Worm (Caenorhabditis elegans): Measurements from ENCODE around the gene Y32F6B.9.
A peak's percentile ranks its signal among the peaks of the same experiment; 100 is the strongest.

Gene Y32F6B.9

DNA sequence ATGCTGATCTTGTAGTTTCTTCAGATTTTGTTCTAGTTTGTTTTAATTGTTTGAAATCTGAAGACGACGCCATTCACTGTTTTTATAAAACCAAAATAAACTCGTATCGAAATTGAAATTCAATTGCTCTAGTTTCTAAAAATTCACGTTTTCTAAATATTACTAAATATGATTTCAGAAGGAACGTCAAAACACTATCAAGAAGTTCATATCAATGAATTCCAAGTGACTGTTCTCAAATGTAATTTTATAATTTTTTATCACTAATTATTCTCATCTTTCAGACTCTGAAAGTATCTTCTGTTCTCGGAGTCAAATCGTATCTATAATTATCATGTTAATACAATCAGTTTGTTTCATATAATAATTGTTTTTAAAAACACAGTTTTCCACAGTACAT, 37.8 kb upstream of the Y32F6B.9 start, which contains the start of gene snf-10:
Gene snf-10 (minus strand): TSS at position 101 of the 400 bp plus-strand sequence.
- TF ChIP-seq nhr-76 (tag; optimal IDR thresholded peaks at IDR 0.05) (no peak), ztf-11 (tag; optimal IDR thresholded peaks at IDR 0.05) (no peak), unc-39 (tag; optimal IDR thresholded peaks at IDR 0.05) (no peak), mls-2 (tag; optimal IDR thresholded peaks at IDR 0.05) (no peak), tbx-8 (GFP tag; optimal IDR thresholded peaks at IDR 0.05) (no peak)

DNA sequence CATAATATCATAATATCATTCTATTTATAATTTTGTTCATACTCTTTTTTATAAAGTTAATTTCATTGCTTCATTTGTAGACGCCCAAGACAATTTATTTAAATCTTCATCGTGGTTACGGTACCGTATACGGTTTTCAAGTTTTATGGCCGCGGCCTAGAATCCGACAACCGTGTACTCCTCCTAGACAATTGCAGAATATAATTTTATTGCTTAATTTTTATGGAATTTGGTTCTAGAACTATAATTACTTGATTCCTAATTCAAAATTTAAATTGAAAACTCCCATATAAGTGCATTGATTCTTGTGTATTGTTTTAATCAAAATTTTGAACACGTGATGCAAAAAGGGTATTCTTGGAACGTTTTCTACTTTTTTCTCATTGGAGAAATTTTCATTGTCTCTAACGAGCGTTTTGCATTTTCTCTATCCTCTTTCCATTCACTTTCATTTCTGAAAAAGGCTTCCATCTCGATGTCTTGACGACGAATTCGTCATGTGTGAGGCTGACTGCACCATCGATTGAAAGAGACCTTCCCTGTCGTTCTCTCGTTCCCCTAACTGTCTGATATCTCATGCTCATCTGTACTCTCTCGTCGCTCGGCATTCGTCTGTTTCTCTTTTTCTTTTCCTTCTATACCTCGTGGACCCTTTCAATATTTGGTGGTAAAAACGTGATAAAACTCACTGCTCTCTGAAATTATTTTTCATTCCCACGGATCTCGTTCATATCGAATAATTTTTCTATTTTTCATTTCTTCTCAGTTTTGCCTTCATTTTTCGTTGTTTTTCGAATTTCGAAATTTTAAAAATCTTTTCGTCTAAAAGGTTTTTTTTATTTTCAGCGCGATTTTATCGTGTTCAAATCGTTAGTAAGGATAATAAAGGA, 37.1 kb upstream of the Y32F6B.9 start, which contains the start of gene pap-1:
Gene pap-1 (plus strand): TSS at position 840 of the 890 bp plus-strand sequence.
- TF ChIP-seq lsy-2 (tag; optimal IDR thresholded peaks at IDR 0.05) (peak; percentile 61), hlh-1 (tag; optimal IDR thresholded peaks at IDR 0.05) (no peak), unc-120 (tag; optimal IDR thresholded peaks at IDR 0.05; ENCODE audit: poor library complexity, severe bottlenecking) (peak; percentile 8), sem-2 (GFP tag; optimal IDR thresholded peaks at IDR 0.05) (no peak)

DNA sequence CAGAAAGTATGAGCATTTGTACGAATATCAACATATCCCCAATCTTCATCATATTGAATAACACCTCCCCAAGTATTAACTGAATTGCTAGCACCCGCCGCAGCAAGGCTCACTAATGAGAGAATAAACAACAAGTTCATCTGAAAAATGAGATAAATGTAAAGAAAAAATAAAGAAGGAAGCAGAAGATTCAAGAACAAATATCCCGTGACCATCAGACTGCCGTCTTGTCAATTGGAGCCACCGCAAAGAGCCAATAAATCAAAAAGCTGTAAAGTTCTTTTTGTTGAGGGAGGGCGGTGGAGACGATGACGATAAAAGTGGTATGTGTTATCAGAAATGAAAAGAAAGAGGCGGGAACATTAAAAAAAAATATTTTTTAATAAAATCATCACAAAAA, 25.0 kb upstream of the Y32F6B.9 start, which contains the start of gene Y32F6A.5:
Gene Y32F6A.5 (minus strand): TSS at position 140 of the 400 bp plus-strand sequence.
- no peak for TF ChIP-seq zip-8 (tag; optimal IDR thresholded peaks at IDR 0.05)

DNA sequence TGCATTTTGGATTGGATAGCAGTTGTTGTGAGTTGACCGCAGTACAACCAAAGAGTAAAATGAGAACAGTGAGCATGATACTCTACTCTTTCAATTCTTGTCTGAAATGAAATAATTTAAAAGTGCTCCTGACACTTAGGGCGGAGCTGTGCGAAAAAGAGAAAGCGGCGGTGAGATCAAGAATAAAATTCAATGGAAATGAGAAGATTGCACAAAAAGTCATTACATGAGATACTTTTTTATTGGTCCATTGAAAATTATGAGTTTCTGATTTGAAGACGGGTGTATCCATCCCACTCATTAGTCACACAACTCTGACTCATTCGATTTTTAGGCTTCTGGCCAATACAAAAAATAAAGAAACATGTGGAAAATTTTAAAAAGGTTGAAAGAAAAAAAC, 21.3 kb upstream of the Y32F6B.9 start, which contains the start of gene F22E12.1:
Gene F22E12.1 (minus strand): TSS at position 101 of the 400 bp plus-strand sequence.
- no peak for TF ChIP-seq nhr-237 (tag; optimal IDR thresholded peaks at IDR 0.05)
- TF ChIP-seq unc-39 (tag; optimal IDR thresholded peaks at IDR 0.05), result no peak
- no peak for TF ChIP-seq lin-32 (GFP tag; optimal IDR thresholded peaks at IDR 0.05)
- TF ChIP-seq unc-62 (GFP tag; optimal IDR thresholded peaks at IDR 0.05), result no peak
- no peak for TF ChIP-seq hlh-1 (tag; optimal IDR thresholded peaks at IDR 0.05)
- no peak for TF ChIP-seq mab-5 (tag; optimal IDR thresholded peaks at IDR 0.05)
- no peak for TF ChIP-seq lin-13 (tag; optimal IDR thresholded peaks at IDR 0.05)
- no peak for TF ChIP-seq ztf-11 (tag; optimal IDR thresholded peaks at IDR 0.05)
- TF ChIP-seq blmp-1 (tag; optimal IDR thresholded peaks at IDR 0.05), result no peak
- no peak for TF ChIP-seq unc-120 (tag; optimal IDR thresholded peaks at IDR 0.05; ENCODE audit: poor library complexity, severe bottlenecking)
- TF ChIP-seq lsy-2 (tag; optimal IDR thresholded peaks at IDR 0.05), result no peak
- TF ChIP-seq snpc-4 (tag; optimal IDR thresholded peaks at IDR 0.05), result no peak
- no peak for TF ChIP-seq nhr-12 (tag; optimal IDR thresholded peaks at IDR 0.05)
- no peak for TF ChIP-seq pha-4 (tag; optimal IDR thresholded peaks at IDR 0.05)
- TF ChIP-seq elt-1 (tag; optimal IDR thresholded peaks at IDR 0.05; ENCODE audit: borderline replicate concordance, insufficient read depth), result no peak
- TF ChIP-seq elt-3 (tag; optimal IDR thresholded peaks at IDR 0.05), result no peak

DNA sequence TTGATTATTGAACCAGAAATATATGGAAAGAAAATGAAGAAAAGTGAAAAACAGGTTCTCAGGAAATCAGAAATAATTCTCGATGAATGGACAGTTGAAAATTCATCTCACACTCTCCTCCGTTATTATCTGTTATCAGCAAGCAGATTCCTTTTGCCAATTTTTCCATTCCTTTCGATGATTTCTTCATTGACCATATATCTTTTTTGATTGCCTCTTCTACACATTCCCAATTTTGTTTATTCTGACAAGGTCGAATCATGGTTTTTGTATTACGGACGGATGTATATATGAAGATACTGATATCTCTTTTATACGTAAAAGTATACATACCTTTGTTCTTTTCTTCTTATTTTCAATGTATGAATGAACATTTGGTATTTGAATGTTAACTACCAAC, 17.8 kb upstream of the Y32F6B.9 start:
- no peak for TF ChIP-seq ztf-11 (tag; optimal IDR thresholded peaks at IDR 0.05)
- TF ChIP-seq mls-2 (tag; optimal IDR thresholded peaks at IDR 0.05), result no peak
- TF ChIP-seq ham-2 (GFP tag; optimal IDR thresholded peaks at IDR 0.05), result no peak
- TF ChIP-seq ceh-39 (tag; optimal IDR thresholded peaks at IDR 0.05), result no peak
- no peak for TF ChIP-seq unc-62 (GFP tag; optimal IDR thresholded peaks at IDR 0.05)
- TF ChIP-seq mep-1 (tag; optimal IDR thresholded peaks at IDR 0.05), result no peak
- no peak for TF ChIP-seq blmp-1 (tag; optimal IDR thresholded peaks at IDR 0.05)
- no peak for TF ChIP-seq lin-32 (GFP tag; optimal IDR thresholded peaks at IDR 0.05)
- TF ChIP-seq flh-1 (GFP tag; optimal IDR thresholded peaks at IDR 0.05), result no peak
- no peak for TF ChIP-seq elt-3 (tag; optimal IDR thresholded peaks at IDR 0.05)
- no peak for TF ChIP-seq lin-13 (tag; optimal IDR thresholded peaks at IDR 0.05)
- TF ChIP-seq ceh-83 (GFP tag; optimal IDR thresholded peaks at IDR 0.05), result no peak
- no peak for TF ChIP-seq nhr-2 (tag; optimal IDR thresholded peaks at IDR 0.05)
- TF ChIP-seq sem-2 (GFP tag; optimal IDR thresholded peaks at IDR 0.05), result no peak
- TF ChIP-seq tbx-8 (GFP tag; optimal IDR thresholded peaks at IDR 0.05), result no peak
- no peak for TF ChIP-seq snpc-4 (tag; optimal IDR thresholded peaks at IDR 0.05)
- no peak for TF ChIP-seq hlh-1 (tag; optimal IDR thresholded peaks at IDR 0.05)
- TF ChIP-seq sptf-1 (tag; optimal IDR thresholded peaks at IDR 0.05), result no peak

DNA sequence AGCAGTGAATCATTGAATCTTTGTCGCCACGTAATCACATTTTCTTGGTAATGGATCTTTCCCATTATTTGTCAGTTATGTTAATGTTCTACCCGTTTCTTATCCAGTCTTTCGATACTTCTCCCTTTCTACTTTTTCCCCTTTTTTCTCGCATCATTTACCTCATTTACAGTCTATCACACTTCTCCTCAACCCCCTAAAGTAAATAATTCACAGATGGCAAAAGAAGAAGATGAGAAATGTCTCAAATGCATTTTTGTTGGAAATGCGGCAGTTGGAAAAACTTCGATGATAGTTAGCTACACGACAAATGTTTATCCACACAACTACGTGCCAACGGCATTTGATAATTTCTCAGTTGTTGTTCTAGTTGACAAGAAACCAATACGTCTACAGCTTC, 16.4 kb upstream of the Y32F6B.9 start, which contains the start of gene chw-1:
Gene chw-1 (plus strand): TSS at position 217 of the 400 bp plus-strand sequence.
- TF ChIP-seq mep-1 (tag; optimal IDR thresholded peaks at IDR 0.05), result no peak
- TF ChIP-seq unc-62 (GFP tag; optimal IDR thresholded peaks at IDR 0.05), result no peak
- no peak for TF ChIP-seq nhr-12 (tag; optimal IDR thresholded peaks at IDR 0.05)
- no peak for TF ChIP-seq nhr-76 (tag; optimal IDR thresholded peaks at IDR 0.05)

All from whole organism, mixed stage, embryonic.